Worm (Caenorhabditis elegans): Measurements from ENCODE around the gene sma-6.

The sma-6 gene

DNA sequence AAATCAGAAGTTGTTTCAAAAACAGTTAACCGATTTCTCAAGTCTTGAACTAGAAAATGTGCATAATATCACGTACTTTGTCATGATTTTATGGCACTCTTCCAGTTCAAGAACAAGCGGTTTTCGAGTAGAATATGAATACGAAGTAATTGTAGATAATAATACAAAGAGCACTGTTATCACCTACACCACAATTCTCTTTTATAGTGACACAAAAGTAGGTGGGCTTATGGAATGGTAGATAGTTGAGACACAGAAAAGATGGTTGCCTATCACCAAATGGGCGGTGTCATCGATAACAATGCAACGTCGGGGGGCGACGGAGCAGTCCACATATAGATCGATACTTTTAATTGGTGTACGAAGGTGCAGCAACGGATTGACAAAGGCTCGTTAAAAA lies 4.4 kb downstream of the sma-6 start:
- TF ChIP-seq hlh-8 (tag; optimal IDR thresholded peaks at IDR 0.05) (no peak), elt-2 (tag; optimal IDR thresholded peaks at IDR 0.05) (peak; percentile 97)

DNA sequence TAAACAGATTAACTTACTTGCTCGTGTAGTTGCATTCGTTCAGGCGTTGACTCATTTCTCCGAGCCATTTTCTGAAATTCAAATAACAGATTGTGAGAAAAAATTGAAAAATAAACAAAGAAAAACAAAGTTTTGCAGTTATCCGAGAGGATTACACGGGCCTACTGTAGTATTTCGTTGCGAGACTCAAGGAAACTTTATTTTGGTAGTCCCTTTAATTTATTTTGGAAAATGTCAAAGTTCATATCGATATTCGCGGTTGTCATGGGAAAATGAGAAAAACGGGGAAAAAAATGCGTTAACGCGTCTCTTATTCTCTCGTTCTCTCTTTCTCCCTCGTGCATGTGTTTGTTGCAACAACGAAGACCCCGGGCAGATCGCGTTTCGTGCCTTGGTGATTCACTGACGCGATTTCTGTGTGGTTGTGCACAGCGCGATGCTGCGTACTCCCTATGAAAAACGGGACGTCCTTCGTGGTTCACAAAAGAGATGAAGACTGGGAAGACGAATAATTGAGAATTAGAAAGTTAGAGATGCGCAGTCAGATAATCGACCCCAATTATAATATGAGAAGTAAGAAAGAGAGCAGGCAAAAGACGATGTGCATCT lies 7.0 kb downstream of the sma-6 start, which contains the start of gene set-4:
TSS of gene set-4 (minus strand) at position 120 of the 609 bp plus-strand sequence.
- peak; percentile 19 for TF ChIP-seq ztf-16 (tag; optimal IDR thresholded peaks at IDR 0.05)
- TF ChIP-seq ceh-14 (tag; optimal IDR thresholded peaks at IDR 0.05) = peak; percentile 46
- TF ChIP-seq hlh-8 (tag; optimal IDR thresholded peaks at IDR 0.05) = peak; percentile 35
- TF ChIP-seq sdc-2 (tag; optimal IDR thresholded peaks at IDR 0.05) = peak; percentile 37
- TF ChIP-seq ceh-30 (tag; optimal IDR thresholded peaks at IDR 0.05) = no peak
- TF ChIP-seq ref-2 (tag; optimal IDR thresholded peaks at IDR 0.05) = peak; percentile 80
- TF ChIP-seq ceh-18 (tag; optimal IDR thresholded peaks at IDR 0.05) = peak; percentile 81
- TF ChIP-seq C08G9.2 (tag; optimal IDR thresholded peaks at IDR 0.05) = peak; percentile 12
- TF ChIP-seq ceh-34 (tag; optimal IDR thresholded peaks at IDR 0.05) = peak; percentile 75
- peak; percentile 7 for TF ChIP-seq dmd-4 (tag; optimal IDR thresholded peaks at IDR 0.05; ENCODE audit: borderline replicate concordance)
- no peak for TF ChIP-seq ceh-48 (tag; optimal IDR thresholded peaks at IDR 0.05)
- no peak for TF ChIP-seq lin-11 (tag; optimal IDR thresholded peaks at IDR 0.05)
- no peak for TF ChIP-seq C38D4.7 (GFP tag; optimal IDR thresholded peaks at IDR 0.05)
- TF ChIP-seq unc-55 (GFP tag; optimal IDR thresholded peaks at IDR 0.05) = peak; percentile 6
- TF ChIP-seq tbx-2 (tag; optimal IDR thresholded peaks at IDR 0.05) = peak; percentile 72
- TF ChIP-seq che-1 (tag; optimal IDR thresholded peaks at IDR 0.05) = peak; percentile 24
- TF ChIP-seq unc-42 (tag; optimal IDR thresholded peaks at IDR 0.05) = peak; percentile 74
- peak; percentile 81 for TF ChIP-seq ceh-31 (tag; optimal IDR thresholded peaks at IDR 0.05)
- peak; percentile 39 for TF ChIP-seq fkh-10 (GFP tag; optimal IDR thresholded peaks at IDR 0.05)
- TF ChIP-seq unc-86 (tag; optimal IDR thresholded peaks at IDR 0.05) = peak; percentile 67
- peak; percentile 85 for TF ChIP-seq hlh-30 (tag; optimal IDR thresholded peaks at IDR 0.05; ENCODE audit: insufficient read depth)
- no peak for TF ChIP-seq npax-4 (tag; optimal IDR thresholded peaks at IDR 0.05)
- TF ChIP-seq F13H6.1 (tag; optimal IDR thresholded peaks at IDR 0.05) = no peak
- TF ChIP-seq rnt-1 (tag; optimal IDR thresholded peaks at IDR 0.05) = peak; percentile 77
- TF ChIP-seq nfya-1 (tag; optimal IDR thresholded peaks at IDR 0.05) = peak; percentile 92
- peak; percentile 30 for TF ChIP-seq ceh-2 (tag; optimal IDR thresholded peaks at IDR 0.05)
- TF ChIP-seq ets-4 (tag; optimal IDR thresholded peaks at IDR 0.05) = peak; percentile 10
- TF ChIP-seq elt-2 (tag; optimal IDR thresholded peaks at IDR 0.05) = peak; percentile 53
- TF ChIP-seq syd-9 (tag; optimal IDR thresholded peaks at IDR 0.05) = no peak
- peak; percentile 84 for TF ChIP-seq pros-1 (tag; optimal IDR thresholded peaks at IDR 0.05)
- TF ChIP-seq ceh-19 (GFP tag; optimal IDR thresholded peaks at IDR 0.05) = peak; percentile 42
- peak; percentile 27 for TF ChIP-seq ttx-3 (tag; optimal IDR thresholded peaks at IDR 0.05)

DNA sequence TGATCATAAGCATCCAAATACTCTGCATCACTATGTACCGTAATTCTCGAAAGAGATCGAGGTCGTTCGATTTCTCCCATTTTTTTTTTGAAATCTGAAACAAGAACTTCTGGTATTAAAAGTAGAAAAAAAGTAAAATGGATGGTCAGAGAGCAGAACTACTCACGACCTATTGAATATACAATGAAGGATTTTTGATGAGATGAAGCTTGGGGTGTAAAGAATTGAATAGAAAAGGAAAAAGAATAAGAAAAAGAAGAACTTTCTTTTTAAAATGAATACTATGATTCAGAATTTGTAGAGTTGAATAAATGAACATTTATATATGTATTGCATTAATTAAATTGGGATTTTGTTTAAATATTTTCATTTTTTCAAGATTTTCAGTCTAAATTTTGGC lies 9.6 kb downstream of the sma-6 start, which contains the start of gene ttc-39B:
TSS of gene ttc-39B (minus strand) at position 101 of the 400 bp plus-strand sequence.
- TF ChIP-seq dmd-4 (tag; optimal IDR thresholded peaks at IDR 0.05; ENCODE audit: borderline replicate concordance) = no peak
- no peak for TF ChIP-seq nhr-11 (tag; optimal IDR thresholded peaks at IDR 0.05)
- TF ChIP-seq syd-9 (tag; optimal IDR thresholded peaks at IDR 0.05) = no peak
- no peak for TF ChIP-seq Y22D7AL.16 (tag; optimal IDR thresholded peaks at IDR 0.05)
- no peak for TF ChIP-seq tbx-2 (tag; optimal IDR thresholded peaks at IDR 0.05)
- no peak for TF ChIP-seq pat-9 (tag; optimal IDR thresholded peaks at IDR 0.05)
- no peak for TF ChIP-seq unc-55 (GFP tag; optimal IDR thresholded peaks at IDR 0.05)
- no peak for TF ChIP-seq fax-1 (tag; optimal IDR thresholded peaks at IDR 0.05)
- no peak for TF ChIP-seq hlh-8 (tag; optimal IDR thresholded peaks at IDR 0.05)
- no peak for TF ChIP-seq hlh-6 (tag; optimal IDR thresholded peaks at IDR 0.05)
- no peak for TF ChIP-seq tbx-7 (tag; optimal IDR thresholded peaks at IDR 0.05)
- TF ChIP-seq zip-5 (tag; optimal IDR thresholded peaks at IDR 0.05) = no peak
- TF ChIP-seq madf-2 (tag; optimal IDR thresholded peaks at IDR 0.05) = no peak

All from whole organism, late embryonic.